Fruit fly (Drosophila melanogaster) whole organism, prepupa: ENCODE results near the gene CG42495.

Experiments
- CG6808 ChIP-seq: fragments of 200-800 bp; sonication (Bioruptor generic); optimal IDR thresholded peaks from 3 replicates; lab custom pipeline; 2017; ENCODE audit warnings: missing biosample characterization, missing genetic modification characterization, mild to moderate bottlenecking, moderate library complexity, missing genetic modification reagents
- CG8119 ChIP-seq: fragments of 200-800 bp; sonication (Bioruptor generic); IDR thresholded peaks from 3 replicates; pipeline ENCODE4 v1.3.6; 2022; ENCODE audit warnings: missing biosample characterization, missing genetic modification characterization
- dsx ChIP-seq: fragments of 200-800 bp; optimal IDR thresholded peaks from 3 replicates; lab custom pipeline; 2019; ENCODE audit warnings: missing biosample characterization, mild to moderate bottlenecking, missing genetic modification characterization, moderate library complexity; ENCODE audit not compliant: poor library complexity, severe bottlenecking

DNA sequence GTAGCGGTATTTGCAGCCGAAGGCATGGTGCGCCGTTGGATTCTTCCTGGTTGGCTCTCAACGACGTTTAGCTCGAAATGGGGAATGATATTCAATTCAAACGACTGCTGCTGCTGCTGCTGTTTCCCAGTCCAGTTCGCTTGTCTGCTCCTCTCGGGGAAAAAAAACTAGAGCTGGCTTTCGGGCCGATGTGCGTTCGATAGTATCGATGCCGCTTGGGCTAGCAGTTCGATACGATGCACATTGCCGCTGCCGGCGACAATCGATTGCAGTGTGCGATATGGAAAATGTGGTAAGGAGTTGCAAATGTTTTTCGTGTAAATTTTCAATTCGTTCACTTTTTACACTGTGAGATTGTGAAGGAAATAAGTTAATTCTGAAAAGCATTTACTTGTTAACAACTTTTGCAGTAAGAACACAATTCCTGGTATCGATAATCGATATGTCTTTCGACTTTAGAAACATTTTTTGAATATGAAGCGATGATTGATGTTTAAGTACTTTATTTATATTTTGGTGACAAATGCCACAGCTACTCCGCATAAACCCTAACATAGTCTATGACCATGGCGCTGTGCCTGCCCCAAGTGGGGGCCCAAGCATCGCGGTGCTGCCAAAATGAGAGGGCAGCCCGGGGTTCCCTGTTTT lies 5.9 kb downstream of the CG42495 start, which contains the start of gene Capr:
- TF ChIP-seq dsx (GFP tag; lab: Kevin White, UChicago) (peak; percentile 5), CG8119 (GFP tag; lab: Robert Waterston, UW) (no peak), CG6808 (no peak)
